Fruit fly (Drosophila melanogaster): ENCODE results near the gene CG32298.
A peak's percentile ranks its signal among the peaks of the same experiment; 100 is the strongest.

CG32298 gene

DNA sequence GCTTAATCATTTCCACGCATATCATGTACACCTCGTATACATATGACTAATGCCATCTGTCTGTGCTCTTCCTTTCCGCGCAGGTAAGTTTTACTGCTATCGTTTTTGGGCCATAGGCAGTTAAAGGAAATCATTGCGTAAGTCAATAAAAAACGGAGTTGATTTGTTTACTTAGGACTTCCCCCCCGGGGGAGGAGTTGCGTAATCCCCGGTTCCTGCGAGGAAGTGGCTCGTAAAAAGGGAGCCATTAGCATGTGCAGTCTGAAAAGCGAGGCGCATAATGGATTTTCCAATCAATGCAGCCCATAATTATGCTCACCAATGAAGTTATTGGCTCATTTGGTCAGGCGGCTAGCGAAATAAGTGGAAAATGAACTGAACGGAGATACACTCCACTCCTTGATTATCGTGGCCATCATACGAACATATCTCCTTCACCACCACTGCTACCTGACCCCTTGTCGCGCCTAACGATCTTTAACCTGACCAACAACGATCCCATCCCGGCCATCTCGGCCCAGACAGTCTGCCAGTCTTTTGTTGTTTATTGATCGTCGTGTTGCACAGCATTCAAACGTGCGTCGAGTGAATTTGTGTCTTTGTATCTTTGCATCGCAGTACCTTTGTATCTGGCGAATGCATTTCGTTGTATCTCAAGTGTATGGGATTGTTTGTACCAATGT lies 5.3 kb downstream of the CG32298 start:
- TF ChIP-seq psq (GFP tag; optimal IDR thresholded peaks at IDR 0.05): no peak
- TF ChIP-seq Vsx2 (GFP tag; optimal IDR thresholded peaks at IDR 0.05; ENCODE audit: partially characterized antibody): no peak
- TF ChIP-seq Rel (GFP tag; optimal IDR thresholded peaks at IDR 0.05): no peak
- no peak for TF ChIP-seq Rel (tag; optimal IDR thresholded peaks at IDR 0.05)
- TF ChIP-seq fru (GFP tag; optimal IDR thresholded peaks at IDR 0.05): no peak
- no peak for TF ChIP-seq dmrt93B (GFP tag; optimal IDR thresholded peaks at IDR 0.05)
- TF ChIP-seq Myc (optimal IDR thresholded peaks at IDR 0.05): no peak
- TF ChIP-seq h (GFP tag; optimal IDR thresholded peaks at IDR 0.05): no peak
- no peak for TF ChIP-seq Mio (GFP tag; optimal IDR thresholded peaks at IDR 0.05)
- TF ChIP-seq pan (optimal IDR thresholded peaks at IDR 0.05): no peak
- no peak for TF ChIP-seq jim (GFP tag; optimal IDR thresholded peaks at IDR 0.05)
- TF ChIP-seq ey (GFP tag; optimal IDR thresholded peaks at IDR 0.05): no peak
- no peak for TF ChIP-seq Hr83 (GFP tag; optimal IDR thresholded peaks at IDR 0.05; ENCODE audit: poor library complexity, severe bottlenecking)
- TF ChIP-seq tai (GFP tag; optimal IDR thresholded peaks at IDR 0.05): no peak
- no peak for TF ChIP-seq Sp1 (GFP tag; optimal IDR thresholded peaks at IDR 0.05)
- TF ChIP-seq OdsH (GFP tag; optimal IDR thresholded peaks at IDR 0.05): no peak

DNA sequence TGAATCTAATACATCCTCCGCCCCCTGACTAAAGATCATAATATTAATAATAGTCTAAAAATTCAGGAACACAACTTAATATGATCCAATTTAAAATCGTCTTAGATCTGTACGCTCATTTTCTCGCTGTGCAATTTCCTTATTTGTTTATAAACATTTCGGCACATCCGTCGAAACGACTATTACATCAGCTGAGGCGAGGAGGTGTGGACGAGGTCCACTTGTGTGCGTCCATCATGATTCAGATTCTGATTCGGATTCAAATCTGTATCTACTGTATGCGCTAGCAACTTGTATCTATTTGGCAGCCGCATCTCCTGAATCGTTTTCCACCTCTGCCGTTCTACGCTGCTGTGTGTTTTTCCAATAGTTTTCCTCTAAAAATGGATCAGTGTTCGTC lies 11.3 kb downstream of the CG32298 start:
- TF ChIP-seq Jra (GFP tag; optimal IDR thresholded peaks at IDR 0.05) (no peak), rgr (GFP tag; optimal IDR thresholded peaks at IDR 0.05) (no peak), Hr83 (GFP tag; optimal IDR thresholded peaks at IDR 0.05; ENCODE audit: poor library complexity, severe bottlenecking) (no peak), usp (GFP tag; optimal IDR thresholded peaks at IDR 0.05) (no peak), pan (optimal IDR thresholded peaks at IDR 0.05) (no peak), Hnf4 (GFP tag; optimal IDR thresholded peaks at IDR 0.05) (no peak), OdsH (GFP tag; optimal IDR thresholded peaks at IDR 0.05) (no peak), woc (GFP tag; optimal IDR thresholded peaks at IDR 0.05) (no peak), CG32264 (GFP tag; optimal IDR thresholded peaks at IDR 0.05) (no peak), sage (GFP tag; optimal IDR thresholded peaks at IDR 0.05) (no peak), Dif (GFP tag; optimal IDR thresholded peaks at IDR 0.05; ENCODE audit: partially characterized antibody) (no peak)

DNA sequence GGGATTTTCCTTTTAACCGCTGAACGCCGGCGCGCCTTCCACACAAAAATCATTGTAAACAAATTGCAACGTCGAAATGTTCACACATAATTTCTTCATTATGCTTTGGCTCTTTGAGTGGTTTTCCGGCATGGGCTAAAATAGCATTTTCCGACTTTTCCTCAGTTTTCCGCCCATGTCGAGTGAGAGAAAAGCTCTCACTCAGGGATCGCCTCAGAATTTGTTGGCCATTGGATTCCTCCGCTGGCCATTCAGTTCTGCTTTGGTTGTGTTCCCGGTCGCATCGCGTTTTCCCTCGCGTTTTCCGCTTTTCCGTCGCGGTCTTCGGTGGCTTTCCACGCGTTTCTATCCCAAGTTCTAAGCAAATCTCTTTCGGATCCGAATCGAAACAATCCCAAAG lies 12.2 kb downstream of the CG32298 start:
- TF ChIP-seq Vsx2 (GFP tag; optimal IDR thresholded peaks at IDR 0.05; ENCODE audit: partially characterized antibody) (no peak), Hr83 (GFP tag; optimal IDR thresholded peaks at IDR 0.05; ENCODE audit: poor library complexity, severe bottlenecking) (no peak), br (GFP tag; optimal IDR thresholded peaks at IDR 0.05) (no peak), Dfd (GFP tag; optimal IDR thresholded peaks at IDR 0.05) (no peak), Jra (GFP tag; optimal IDR thresholded peaks at IDR 0.05) (no peak), usp (GFP tag; optimal IDR thresholded peaks at IDR 0.05) (no peak), lola (GFP tag; optimal IDR thresholded peaks at IDR 0.05) (no peak), Dif (GFP tag; optimal IDR thresholded peaks at IDR 0.05; ENCODE audit: partially characterized antibody) (no peak), CG32264 (GFP tag; optimal IDR thresholded peaks at IDR 0.05) (no peak), rgr (GFP tag; optimal IDR thresholded peaks at IDR 0.05) (no peak), Hnf4 (GFP tag; optimal IDR thresholded peaks at IDR 0.05) (no peak), CG9705 (GFP tag; optimal IDR thresholded peaks at IDR 0.05) (no peak)

DNA sequence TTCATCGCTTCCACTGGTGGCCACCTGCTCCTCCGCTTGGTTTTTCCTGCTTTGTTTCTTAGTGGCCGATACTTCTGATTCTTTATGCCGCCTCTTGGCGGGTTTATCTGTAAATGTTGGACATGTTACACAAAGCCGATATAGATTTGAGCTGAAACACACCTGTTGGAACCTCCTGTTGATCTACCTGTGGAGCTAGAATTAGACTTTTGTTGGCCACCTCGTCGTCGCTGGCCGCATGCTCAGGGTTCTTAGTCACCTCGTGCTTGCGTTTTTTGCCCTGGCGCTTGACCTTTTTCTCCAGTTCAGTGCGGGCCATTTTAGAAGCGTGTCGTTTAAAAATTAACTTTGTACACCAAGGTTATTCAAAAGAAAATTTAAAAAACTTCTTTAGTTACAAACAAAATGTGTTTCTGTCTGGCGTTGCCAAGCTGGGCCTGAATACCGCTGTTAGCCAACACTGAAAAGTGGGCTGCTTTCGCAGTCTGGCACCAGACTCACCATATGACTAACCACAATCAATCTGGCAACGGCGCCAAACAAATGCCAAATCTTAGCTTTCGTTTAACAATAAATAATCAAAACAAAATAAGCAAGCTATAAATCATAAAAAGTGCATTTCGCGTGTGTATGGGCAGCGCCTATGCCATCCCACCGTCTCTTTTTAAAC lies 13.5 kb downstream of the CG32298 start, which contains the start of the genes CG15877 and Svil:
CG15877 (minus strand) TSS at position 443 of the 670 bp plus-strand sequence.
Svil (plus strand) TSS at position 542 of the 670 bp plus-strand sequence.
- no peak for TF ChIP-seq Rel (GFP tag; optimal IDR thresholded peaks at IDR 0.05)
- TF ChIP-seq Rel (tag; optimal IDR thresholded peaks at IDR 0.05): peak; percentile 97
- TF ChIP-seq sage (GFP tag; optimal IDR thresholded peaks at IDR 0.05): no peak
- no peak for TF ChIP-seq Hr83 (GFP tag; optimal IDR thresholded peaks at IDR 0.05; ENCODE audit: poor library complexity, severe bottlenecking)
- TF ChIP-seq GATAd (GFP tag; optimal IDR thresholded peaks at IDR 0.05): no peak
- no peak for TF ChIP-seq Mio (GFP tag; optimal IDR thresholded peaks at IDR 0.05)
- TF ChIP-seq ey (GFP tag; optimal IDR thresholded peaks at IDR 0.05): no peak
- TF ChIP-seq Abd-B (GFP tag; optimal IDR thresholded peaks at IDR 0.05): no peak
- no peak for TF ChIP-seq brk (GFP tag; optimal IDR thresholded peaks at IDR 0.05)
- TF ChIP-seq Hnf4 (GFP tag; optimal IDR thresholded peaks at IDR 0.05): no peak
- peak; percentile 15 for TF ChIP-seq h (GFP tag; optimal IDR thresholded peaks at IDR 0.05)
- TF ChIP-seq psq (GFP tag; optimal IDR thresholded peaks at IDR 0.05): no peak
- no peak for TF ChIP-seq N (GFP tag; optimal IDR thresholded peaks at IDR 0.05)
- TF ChIP-seq Dfd (GFP tag; optimal IDR thresholded peaks at IDR 0.05): no peak
- no peak for TF ChIP-seq CG9705 (GFP tag; optimal IDR thresholded peaks at IDR 0.05)
- no peak for TF ChIP-seq woc (GFP tag; optimal IDR thresholded peaks at IDR 0.05)
- peak in 1 of 2 experiments; percentile 30 for TF ChIP-seq foxo (GFP tag; optimal IDR thresholded peaks at IDR 0.05)
- TF ChIP-seq usp (GFP tag; optimal IDR thresholded peaks at IDR 0.05): no peak
- TF ChIP-seq Sp1 (GFP tag; optimal IDR thresholded peaks at IDR 0.05): no peak
- TF ChIP-seq br (GFP tag; optimal IDR thresholded peaks at IDR 0.05): peak; percentile 29
- TF ChIP-seq Dif (GFP tag; optimal IDR thresholded peaks at IDR 0.05; ENCODE audit: partially characterized antibody): no peak
- no peak for TF ChIP-seq HLH106 (tag; optimal IDR thresholded peaks at IDR 0.05)
- no peak for TF ChIP-seq rgr (GFP tag; optimal IDR thresholded peaks at IDR 0.05)
- no peak for TF ChIP-seq jim (GFP tag; optimal IDR thresholded peaks at IDR 0.05)
- TF ChIP-seq tai (GFP tag; optimal IDR thresholded peaks at IDR 0.05): no peak
- TF ChIP-seq Vsx2 (GFP tag; optimal IDR thresholded peaks at IDR 0.05; ENCODE audit: partially characterized antibody): no peak
- peak; percentile 13 for TF ChIP-seq Myc (optimal IDR thresholded peaks at IDR 0.05)
